Fruit fly (Drosophila melanogaster) whole organism, embryonic: Measurements from ENCODE around the gene CG12035.

ENCODE experiments used
- Atf6 ChIP-seq: fragments of 200-800 bp; sonication (Bioruptor generic); IDR thresholded peaks from 2 replicates; pipeline ENCODE4 v1.3.6; 2022; ENCODE audit warnings: missing biosample characterization, missing genetic modification characterization
- C15 ChIP-seq: fragments of 200-800 bp; sonication (Bioruptor generic); IDR thresholded peaks from 3 replicates; pipeline ENCODE4 v1.3.6; 2022; ENCODE audit warnings: missing biosample characterization, missing genetic modification characterization
- CG12236 ChIP-seq: fragments of 200-800 bp; sonication (Bioruptor generic); optimal IDR thresholded peaks from 2 replicates; lab custom pipeline; 2016; ENCODE audit warnings: missing biosample characterization, missing genetic modification characterization
- CG12769 ChIP-seq: fragments of 200-800 bp; sonication (Bioruptor generic); optimal IDR thresholded peaks from 2 replicates; lab custom pipeline; 2019; ENCODE audit warnings: missing biosample characterization, mild to moderate bottlenecking, missing genetic modification characterization, moderate library complexity
- CG13775 ChIP-seq: fragments of 200-800 bp; sonication (Bioruptor generic); optimal IDR thresholded peaks from 3 replicates; lab custom pipeline; 2017; ENCODE audit warnings: missing biosample characterization, mild to moderate bottlenecking, missing genetic modification characterization
- CG15696 ChIP-seq: fragments of 200-800 bp; sonication (Bioruptor generic); optimal IDR thresholded peaks from 2 replicates; lab custom pipeline; 2019; ENCODE audit warnings: missing biosample characterization, mild to moderate bottlenecking, missing genetic modification characterization, moderate library complexity
- CG1603 ChIP-seq: fragments of 200-800 bp; sonication (Bioruptor generic); optimal IDR thresholded peaks from 2 replicates; lab custom pipeline; 2019; ENCODE audit warnings: missing biosample characterization, mild to moderate bottlenecking, missing genetic modification characterization, moderate library complexity
- CG17359 ChIP-seq: fragments of 200-800 bp; sonication (Bioruptor generic); optimal IDR thresholded peaks from 3 replicates; lab custom pipeline; 2018; ENCODE audit warnings: missing biosample characterization, mild to moderate bottlenecking, missing genetic modification characterization, moderate library complexity
- CG17361 ChIP-seq: fragments of 200-800 bp; sonication (Bioruptor generic); IDR thresholded peaks from 3 replicates; pipeline ENCODE4 v1.3.6; 2022; ENCODE audit warnings: missing biosample characterization, missing genetic modification characterization
- CG2202 ChIP-seq: fragments of 200-800 bp; sonication (Bioruptor generic); optimal IDR thresholded peaks from 2 replicates; lab custom pipeline; 2018; ENCODE audit warnings: missing biosample characterization, mild to moderate bottlenecking, missing genetic modification characterization
- CG3163 ChIP-seq: fragments of 200-800 bp; sonication (Bioruptor generic); optimal IDR thresholded peaks from 3 replicates; lab custom pipeline; 2016; ENCODE audit warnings: missing biosample characterization, missing genetic modification characterization
- CG33213 ChIP-seq: fragments of 200-800 bp; sonication (Bioruptor generic); optimal IDR thresholded peaks from 3 replicates; lab custom pipeline; 2016; ENCODE audit warnings: missing biosample characterization, missing genetic modification characterization
- CG3407 ChIP-seq: fragments of 200-800 bp; sonication (Bioruptor generic); optimal IDR thresholded peaks from 2 replicates; lab custom pipeline; 2018; ENCODE audit warnings: missing biosample characterization, mild to moderate bottlenecking, missing genetic modification characterization
- CG4328 ChIP-seq: fragments of 200-800 bp; sonication (Bioruptor generic); optimal IDR thresholded peaks from 3 replicates; lab custom pipeline; 2017; ENCODE audit warnings: missing biosample characterization, missing genetic modification reagents, missing genetic modification characterization
- CG6813 ChIP-seq: fragments of 200-800 bp; sonication (Bioruptor generic); optimal IDR thresholded peaks from 2 replicates; lab custom pipeline; 2017; ENCODE audit warnings: missing biosample characterization, missing genetic modification characterization, mild to moderate bottlenecking, moderate library complexity, missing genetic modification reagents
- CG6854 ChIP-seq: fragments of 200-800 bp; sonication (Bioruptor generic); optimal IDR thresholded peaks from 3 replicates; lab custom pipeline; 2017; ENCODE audit warnings: missing biosample characterization, mild to moderate bottlenecking, missing genetic modification characterization
- CG9727 ChIP-seq: fragments of 200-800 bp; sonication (Bioruptor generic); optimal IDR thresholded peaks from 3 replicates; lab custom pipeline; 2017; ENCODE audit warnings: missing biosample characterization, mild to moderate bottlenecking, missing genetic modification characterization
- Dref ChIP-seq: fragments of 200-800 bp; sonication (Bioruptor generic); IDR thresholded peaks from 2 replicates; pipeline ENCODE4 v1.3.6; 2022; ENCODE audit warnings: missing biosample characterization, missing genetic modification characterization
- E2f1 ChIP-seq: fragments of 200-800 bp; sonication (Bioruptor generic); IDR thresholded peaks from 2 replicates; pipeline ENCODE4 v1.3.6; 2022; ENCODE audit warnings: missing biosample characterization, missing genetic modification characterization
- Ets65A ChIP-seq: fragments of 200-800 bp; sonication (Bioruptor generic); peaks from one replicate; lab custom pipeline; 2016; ENCODE audit warnings: missing biosample characterization, missing genetic modification characterization
- Fer1 ChIP-seq: fragments of 200-800 bp; sonication (Bioruptor generic); optimal IDR thresholded peaks from 2 replicates; lab custom pipeline; 2017; ENCODE audit warnings: missing biosample characterization, mild to moderate bottlenecking, missing genetic modification characterization
- GATAe ChIP-seq: fragments of 200-800 bp; sonication (Bioruptor generic); conservative IDR thresholded peaks from 2 replicates; pipeline ENCODE4 v1.3.6; 2022; ENCODE audit warnings: missing biosample characterization, missing genetic modification characterization
- Neu2 ChIP-seq: fragments of 200-800 bp; sonication (Bioruptor generic); optimal IDR thresholded peaks from 3 replicates; lab custom pipeline; 2016; ENCODE audit warnings: missing biosample characterization, missing genetic modification characterization, borderline replicate concordance
- Nf-YB ChIP-seq: fragments of 200-800 bp; sonication (Bioruptor generic); optimal IDR thresholded peaks from 3 replicates; lab custom pipeline; 2019; ENCODE audit warnings: missing biosample characterization, mild to moderate bottlenecking, missing genetic modification characterization, moderate library complexity
- NfI ChIP-seq: fragments of 200-800 bp; sonication (Bioruptor generic); optimal IDR thresholded peaks from 3 replicates; lab custom pipeline; 2018; ENCODE audit warnings: missing biosample characterization, mild to moderate bottlenecking, missing genetic modification characterization, moderate library complexity
- Rfx ChIP-seq: fragments of 200-800 bp; sonication (Bioruptor generic); IDR thresholded peaks from 2 replicates; pipeline ENCODE4 v1.3.6; 2022; ENCODE audit warnings: missing biosample characterization, missing genetic modification characterization
- Scr ChIP-seq: fragments of 200-800 bp; sonication (Bioruptor generic); IDR thresholded peaks from 2 replicates; pipeline ENCODE4 v1.3.6; 2022; ENCODE audit warnings: missing biosample characterization, missing genetic modification characterization; ENCODE audit not compliant: partially characterized antibody
- Vsx1 ChIP-seq: fragments of 200-800 bp; sonication (Bioruptor generic); optimal IDR thresholded peaks from 2 replicates; lab custom pipeline; 2017; ENCODE audit warnings: missing biosample characterization, mild to moderate bottlenecking, missing genetic modification characterization, missing genetic modification reagents
- bbx ChIP-seq: fragments of 200-800 bp; sonication (Bioruptor generic); IDR thresholded peaks from 2 replicates; pipeline ENCODE4 v1.3.6; 2022; ENCODE audit warnings: missing biosample characterization, missing genetic modification characterization; ENCODE audit not compliant: partially characterized antibody
- btn ChIP-seq: fragments of 200-800 bp; sonication (Bioruptor generic); optimal IDR thresholded peaks from 2 replicates; lab custom pipeline; 2016; ENCODE audit warnings: missing biosample characterization, missing genetic modification characterization
- cato ChIP-seq: fragments of 200-800 bp; sonication (Bioruptor generic); optimal IDR thresholded peaks from 2 replicates; lab custom pipeline; 2016; ENCODE audit warnings: missing biosample characterization, missing genetic modification characterization, borderline replicate concordance
- crol ChIP-seq: fragments of 200-800 bp; sonication (Bioruptor generic); IDR thresholded peaks from 2 replicates; pipeline ENCODE4 v1.3.6; 2022; ENCODE audit warnings: missing biosample characterization, missing genetic modification characterization
- dmrt11E ChIP-seq: fragments of 200-800 bp; sonication (Bioruptor generic); optimal IDR thresholded peaks from 3 replicates; lab custom pipeline; 2018; ENCODE audit warnings: missing biosample characterization, mild to moderate bottlenecking, missing genetic modification characterization, moderate library complexity
- ftz-f1 ChIP-seq: fragments of 200-800 bp; sonication (Bioruptor generic); optimal IDR thresholded peaks from 2 replicates; lab custom pipeline; 2016; ENCODE audit warnings: missing biosample characterization, missing genetic modification characterization
- gce ChIP-seq: fragments of 200-800 bp; sonication (Bioruptor generic); IDR thresholded peaks from 3 replicates; pipeline ENCODE4 v1.3.6; 2022; ENCODE audit warnings: missing biosample characterization, missing genetic modification characterization
- grn ChIP-seq: fragments of 200-800 bp; sonication (Bioruptor generic); optimal IDR thresholded peaks from 3 replicates; lab custom pipeline; 2017; ENCODE audit warnings: missing biosample characterization, missing genetic modification characterization
- gro ChIP-seq: fragments of 200-800 bp; sonication (Bioruptor generic); optimal IDR thresholded peaks from 2 replicates; lab custom pipeline; 2016; ENCODE audit warnings: missing biosample characterization, missing genetic modification characterization
- ken ChIP-seq: fragments of 200-800 bp; sonication (Bioruptor generic); IDR thresholded peaks from 3 replicates; pipeline ENCODE4 v1.3.6; 2022; ENCODE audit warnings: missing biosample characterization, missing genetic modification characterization
- nerfin-2 ChIP-seq: fragments of 200-800 bp; sonication (Bioruptor generic); IDR thresholded peaks from 2 replicates; pipeline ENCODE4 v1.3.6; 2022; ENCODE audit warnings: missing biosample characterization, missing genetic modification characterization; ENCODE audit not compliant: partially characterized antibody
- onecut ChIP-seq: fragments of 200-800 bp; sonication (Bioruptor generic); IDR thresholded peaks from 2 replicates; pipeline ENCODE4 v1.3.6; 2022; ENCODE audit warnings: missing biosample characterization, missing genetic modification characterization
- pfk ChIP-seq: fragments of 200-800 bp; sonication (Bioruptor generic); optimal IDR thresholded peaks from 2 replicates; lab custom pipeline; 2018; ENCODE audit warnings: missing biosample characterization, mild to moderate bottlenecking, missing genetic modification characterization, moderate library complexity
- ro ChIP-seq: fragments of 200-800 bp; sonication (Bioruptor generic); IDR thresholded peaks from 2 replicates; pipeline ENCODE4 v1.3.6; 2022; ENCODE audit warnings: missing biosample characterization, missing genetic modification characterization
- row ChIP-seq: fragments of 200-800 bp; sonication (Bioruptor generic); IDR thresholded peaks from 3 replicates; pipeline ENCODE4 v1.3.6; 2022; ENCODE audit warnings: missing biosample characterization, missing genetic modification characterization
- run ChIP-seq: fragments of 200-800 bp; sonication (Bioruptor generic); optimal IDR thresholded peaks from 3 replicates; lab custom pipeline; 2018; ENCODE audit warnings: missing biosample characterization, mild to moderate bottlenecking, missing genetic modification characterization
- sna ChIP-seq: fragments of 200-800 bp; sonication (Bioruptor generic); IDR thresholded peaks from 2 replicates; pipeline ENCODE4 v1.3.6; 2022; ENCODE audit warnings: missing biosample characterization, missing genetic modification characterization; ENCODE audit not compliant: partially characterized antibody
- sr ChIP-seq: fragments of 200-800 bp; sonication (Bioruptor generic); IDR thresholded peaks from 3 replicates; pipeline ENCODE4 v1.3.6; 2022; ENCODE audit warnings: missing biosample characterization, missing genetic modification characterization
- wek ChIP-seq: fragments of 200-800 bp; sonication (Bioruptor generic); optimal IDR thresholded peaks from 3 replicates; lab custom pipeline; 2018; ENCODE audit warnings: missing biosample characterization, mild to moderate bottlenecking, missing genetic modification characterization, moderate library complexity

The CG12035 gene

DNA sequence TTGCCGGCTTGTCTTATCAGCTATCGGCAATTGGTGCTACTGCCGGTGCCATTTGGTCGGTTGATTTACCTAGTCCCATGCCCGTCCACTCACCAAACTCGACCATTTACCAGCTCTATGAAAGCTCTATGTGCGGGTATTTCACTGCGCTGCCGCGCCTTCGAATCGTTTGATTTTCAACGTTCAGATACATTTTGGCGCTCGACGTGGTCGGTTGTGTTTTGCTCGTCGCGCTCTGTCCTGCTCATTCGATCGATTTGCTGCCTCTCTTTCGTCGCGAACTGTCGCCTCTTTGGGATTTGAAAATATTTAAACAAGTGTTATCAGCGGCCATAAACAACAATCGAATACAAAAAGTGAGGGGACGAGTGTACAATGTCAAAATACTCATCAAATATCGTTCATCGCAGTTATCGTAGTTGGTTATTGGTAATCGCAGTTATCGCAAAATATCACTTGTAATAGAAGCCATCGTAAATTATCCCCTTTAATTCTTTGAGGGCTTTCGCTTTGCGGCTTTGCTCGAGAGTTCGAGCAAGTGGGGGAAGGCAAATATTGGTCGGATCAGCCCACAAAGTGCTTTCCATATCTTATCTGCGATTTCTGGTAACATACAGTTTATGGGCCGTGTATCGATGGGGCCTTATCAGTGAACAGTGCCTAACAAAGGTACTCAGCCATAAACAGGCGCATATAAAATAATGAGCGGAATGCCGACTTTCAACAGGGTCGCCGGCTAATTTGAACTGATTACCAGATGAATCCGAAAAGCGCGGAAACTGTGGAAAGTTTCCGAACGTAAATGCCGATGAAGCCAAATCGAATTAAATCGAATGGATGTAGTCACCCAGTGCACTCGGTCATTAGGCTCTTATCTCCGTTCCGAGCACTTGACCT is 17.7 kb downstream of the CG12035 start (continued):
- TF ChIP-seq crol (GFP tag; lab: Robert Waterston, UW) (no peak; the same call in 1 of the 2 replicates), Vsx1 (GFP tag; lab: Kevin White, UChicago) (peak; percentile 77), grn (GFP tag; lab: Kevin White, UChicago) (peak; percentile 73), CG3163 (peak; percentile 47), row (peak; percentile 59), NfI (GFP tag; lab: Kevin White, UChicago) (peak; percentile 2), gro (GFP tag; lab: Kevin White, UChicago) (peak; percentile 18), Nf-YB (GFP tag; lab: Kevin White, UChicago) (peak; percentile 6), CG12769 (tag; lab: Kevin White, UChicago) (peak; percentile 17), C15 (GFP tag; lab: Robert Waterston, UW) (no peak), ftz-f1 (peak; percentile 5), CG33213 (GFP tag; lab: Kevin White, UChicago) (no peak), Dref (GFP tag; lab: Robert Waterston, UW) (peak; percentile 21), Atf6 (GFP tag; lab: Robert Waterston, UW) (no peak; the same call in 1 of the 2 replicates), run (tag; lab: Kevin White, UChicago) (peak; percentile 45), CG12236 (GFP tag; lab: Kevin White, UChicago) (no peak), pfk (GFP tag; lab: Kevin White, UChicago) (peak; percentile 25), CG17359 (tag; lab: Kevin White, UChicago) (no peak), nerfin-2 (no peak; the same call in 1 of the 2 replicates), GATAe (GFP tag; lab: Robert Waterston, UW) (peak; percentile 72), Neu2 (GFP tag; lab: Kevin White, UChicago) (peak; percentile 84), sna (GFP tag; lab: Robert Waterston, UW) (0 out of 2 replicates have a peak, but pooled peaks have one; percentile 22), bbx (GFP tag; lab: Robert Waterston, UW) (no peak), Ets65A (GFP tag; lab: Kevin White, UChicago) (peak; percentile 79), Scr (peak; percentile 20; the same call in 1 of the 2 replicates), E2f1 (peak; percentile 14; the same call in 1 of the 2 replicates)

- peak; percentile 42 for TF ChIP-seq CG9727 (GFP tag; lab: Kevin White, UChicago)
- peak; percentile 11 for TF ChIP-seq Fer1
- no peak for TF ChIP-seq cato (GFP tag; lab: Kevin White, UChicago)
- TF ChIP-seq CG6813 (GFP tag; lab: Kevin White, UChicago): peak; percentile 69
- TF ChIP-seq CG17361 (GFP tag; lab: Robert Waterston, UW): no peak
- TF ChIP-seq CG2202 (tag; lab: Kevin White, UChicago): peak; percentile 51
- no peak for TF ChIP-seq gce (GFP tag; lab: Robert Waterston, UW)
- no peak for TF ChIP-seq btn (GFP tag; lab: Kevin White, UChicago)
- peak; percentile 34 for TF ChIP-seq CG1603 (tag; lab: Kevin White, UChicago)
- TF ChIP-seq Rfx: peak; percentile 25; the same call in 1 of the 2 replicates
- TF ChIP-seq grn (GFP tag; lab: Kevin White, UChicago): peak; percentile 95
- TF ChIP-seq wek (GFP tag; lab: Kevin White, UChicago): peak; percentile 50
- TF ChIP-seq ro: no peak
- TF ChIP-seq CG6854 (GFP tag; lab: Kevin White, UChicago): peak; percentile 21
- TF ChIP-seq sr (GFP tag; lab: Robert Waterston, UW): peak; percentile 17; the same call in 1 of the 3 replicates
- TF ChIP-seq CG4328: peak; percentile 31
- TF ChIP-seq ken (GFP tag; lab: Robert Waterston, UW): 0 out of 3 replicates have a peak, but pooled peaks have one; percentile 49
- TF ChIP-seq dmrt11E (tag; lab: Kevin White, UChicago): peak; percentile 22
- peak; percentile 1 for TF ChIP-seq CG13775 (GFP tag; lab: Kevin White, UChicago)
- peak; percentile 10 for TF ChIP-seq CG15696 (tag; lab: Kevin White, UChicago)
- peak; percentile 11 for TF ChIP-seq CG3407 (GFP tag; lab: Kevin White, UChicago)
- TF ChIP-seq CG12769 (tag; lab: Kevin White, UChicago): peak; percentile 52
- TF ChIP-seq onecut: peak; percentile 16
Observed at dm6 chr3L:1742552-1743097, 18.4 kb downstream of the CG12035 start.
